Fruit fly (Drosophila melanogaster) whole organism, embryonic: ENCODE data around the gene Nepl3.

ENCODE experiments used
- Bgb ChIP-seq: fragments of 200-800 bp; sonication (Bioruptor generic); IDR thresholded peaks from 2 replicates; pipeline ENCODE4 v1.3.6; 2022; ENCODE audit warnings: missing biosample characterization, missing genetic modification characterization; ENCODE audit not compliant: partially characterized antibody
- CG10366 ChIP-seq: fragments of 200-800 bp; sonication (Bioruptor generic); IDR thresholded peaks from 2 replicates; pipeline ENCODE4 v1.3.6; 2022; ENCODE audit warnings: missing biosample characterization, missing genetic modification characterization
- CG11723 ChIP-seq: fragments of 200-800 bp; sonication (Bioruptor generic); optimal IDR thresholded peaks from 2 replicates; lab custom pipeline; 2017; ENCODE audit warnings: missing biosample characterization, mild to moderate bottlenecking, missing genetic modification characterization
- CG12744 ChIP-seq: fragments of 200-800 bp; sonication (Bioruptor generic); optimal IDR thresholded peaks from 2 replicates; lab custom pipeline; 2016; ENCODE audit warnings: missing biosample characterization, missing genetic modification characterization
- CG16813 ChIP-seq: fragments of 200-800 bp; sonication (Bioruptor generic); IDR thresholded peaks from 3 replicates; pipeline ENCODE4 v1.3.6; 2022; ENCODE audit warnings: missing biosample characterization, missing genetic modification characterization; ENCODE audit not compliant: partially characterized antibody
- CG17612 ChIP-seq: fragments of 200-800 bp; sonication (Bioruptor generic); IDR thresholded peaks from 2 replicates; pipeline ENCODE4 v1.3.6; 2022; ENCODE audit warnings: missing biosample characterization, missing genetic modification characterization
- CG18011 ChIP-seq: fragments of 200-800 bp; sonication (Bioruptor generic); optimal IDR thresholded peaks from 2 replicates; lab custom pipeline; 2017; ENCODE audit warnings: missing biosample characterization, missing genetic modification characterization, mild to moderate bottlenecking, moderate library complexity, missing genotype
- CG2199 ChIP-seq: fragments of 200-800 bp; sonication (Bioruptor generic); IDR thresholded peaks from 3 replicates; pipeline ENCODE4 v1.3.6; 2022; ENCODE audit warnings: missing biosample characterization, missing genetic modification characterization
- CG6791 ChIP-seq: fragments of 200-800 bp; sonication (Bioruptor generic); IDR thresholded peaks from 3 replicates; pipeline ENCODE4 v1.3.6; 2022; ENCODE audit warnings: missing biosample characterization, missing genetic modification characterization; ENCODE audit not compliant: partially characterized antibody
- CG7271 ChIP-seq: fragments of 200-800 bp; sonication (Bioruptor generic); optimal IDR thresholded peaks from 2 replicates; lab custom pipeline; 2018; ENCODE audit warnings: missing biosample characterization, mild to moderate bottlenecking, missing genetic modification characterization, moderate library complexity
- CG7963 ChIP-seq: fragments of 200-800 bp; sonication (Bioruptor generic); IDR thresholded peaks from 3 replicates; pipeline ENCODE4 v1.3.6; 2022; ENCODE audit warnings: missing biosample characterization, missing genetic modification characterization; ENCODE audit not compliant: partially characterized antibody
- D19B ChIP-seq: fragments of 200-800 bp; sonication (Bioruptor generic); optimal IDR thresholded peaks from 2 replicates; lab custom pipeline; 2017; ENCODE audit warnings: missing biosample characterization, mild to moderate bottlenecking, missing genetic modification characterization
- Drgx ChIP-seq: fragments of 200-800 bp; sonication (Bioruptor generic); IDR thresholded peaks from 2 replicates; pipeline ENCODE4 v1.3.6; 2022; ENCODE audit warnings: missing biosample characterization, missing genetic modification characterization
- Fer2 ChIP-seq: fragments of 200-800 bp; sonication (Bioruptor generic); optimal IDR thresholded peaks from 2 replicates; lab custom pipeline; 2018; ENCODE audit warnings: missing biosample characterization, mild to moderate bottlenecking, missing genetic modification characterization, moderate library complexity
- HLH4C ChIP-seq: fragments of 200-800 bp; sonication (Bioruptor generic); IDR thresholded peaks from 3 replicates; pipeline ENCODE4 v1.3.6; 2022; ENCODE audit warnings: missing biosample characterization, missing genetic modification characterization; ENCODE audit not compliant: partially characterized antibody
- Scr ChIP-seq: fragments of 200-800 bp; sonication (Bioruptor generic); IDR thresholded peaks from 2 replicates; pipeline ENCODE4 v1.3.6; 2022; ENCODE audit warnings: missing biosample characterization, missing genetic modification characterization; ENCODE audit not compliant: partially characterized antibody
- Side ChIP-seq: fragments of 200-800 bp; sonication (Bioruptor generic); optimal IDR thresholded peaks from 2 replicates; lab custom pipeline; 2016; ENCODE audit warnings: missing biosample characterization, missing genetic modification characterization
- Six4 ChIP-seq: fragments of 200-800 bp; sonication (Bioruptor generic); optimal IDR thresholded peaks from 2 replicates; lab custom pipeline; 2016; ENCODE audit warnings: missing biosample characterization, missing genetic modification characterization
- Spps ChIP-seq: fragments of 200-800 bp; sonication (Bioruptor generic); optimal IDR thresholded peaks from 2 replicates; lab custom pipeline; 2018; ENCODE audit warnings: missing biosample characterization, mild to moderate bottlenecking, missing genetic modification characterization
- Ssrp ChIP-seq: fragments of 200-800 bp; sonication (Bioruptor generic); optimal IDR thresholded peaks from 2 replicates; lab custom pipeline; 2018; ENCODE audit warnings: missing biosample characterization, mild to moderate bottlenecking, missing genetic modification characterization, moderate library complexity
- ato ChIP-seq: fragments of 200-800 bp; sonication (Bioruptor generic); IDR thresholded peaks from 2 replicates; pipeline ENCODE4 v1.3.6; 2022; ENCODE audit warnings: missing biosample characterization, missing genetic modification characterization; ENCODE audit not compliant: partially characterized antibody
- bbx ChIP-seq: fragments of 200-800 bp; sonication (Bioruptor generic); IDR thresholded peaks from 2 replicates; pipeline ENCODE4 v1.3.6; 2022; ENCODE audit warnings: missing biosample characterization, missing genetic modification characterization; ENCODE audit not compliant: partially characterized antibody
- cg ChIP-seq: fragments of 200-800 bp; sonication (Bioruptor generic); optimal IDR thresholded peaks from 3 replicates; lab custom pipeline; 2019; ENCODE audit warnings: missing biosample characterization, mild to moderate bottlenecking, missing genetic modification characterization, moderate library complexity
- chinmo ChIP-seq: fragments of 200-800 bp; sonication (Bioruptor generic); IDR thresholded peaks from 4 replicates; pipeline ENCODE4 v1.3.6; 2022; ENCODE audit warnings: missing biosample characterization, missing genetic modification characterization; ENCODE audit not compliant: partially characterized antibody
- crol ChIP-seq: fragments of 200-800 bp; sonication (Bioruptor generic); IDR thresholded peaks from 2 replicates; pipeline ENCODE4 v1.3.6; 2022; ENCODE audit warnings: missing biosample characterization, missing genetic modification characterization
- emc ChIP-seq: fragments of 200-800 bp; sonication (Bioruptor generic); optimal IDR thresholded peaks from 2 replicates; lab custom pipeline; 2016; ENCODE audit warnings: missing biosample characterization, missing genetic modification characterization
- en ChIP-seq: fragments of 200-800 bp; sonication (Bioruptor generic); optimal IDR thresholded peaks from 2 replicates; lab custom pipeline; 2016; ENCODE audit warnings: missing biosample characterization, missing genetic modification characterization
- ftz-f1 ChIP-seq: fragments of 200-800 bp; sonication (Bioruptor generic); optimal IDR thresholded peaks from 2 replicates; lab custom pipeline; 2016; ENCODE audit warnings: missing biosample characterization, missing genetic modification characterization
- fu2 ChIP-seq: fragments of 200-800 bp; sonication (Bioruptor generic); optimal IDR thresholded peaks from 2 replicates; lab custom pipeline; 2016; ENCODE audit warnings: missing biosample characterization, missing genetic modification characterization
- gsb-n ChIP-seq: fragments of 200-800 bp; sonication (Bioruptor generic); optimal IDR thresholded peaks from 3 replicates; lab custom pipeline; 2018; ENCODE audit warnings: missing biosample characterization, mild to moderate bottlenecking, missing genetic modification characterization
- hb ChIP-seq: fragments of 200-800 bp; sonication (Bioruptor generic); IDR thresholded peaks from 3 replicates; pipeline ENCODE4 v1.3.6; 2022; ENCODE audit warnings: missing biosample characterization, missing genetic modification characterization; ENCODE audit not compliant: partially characterized antibody
- hth ChIP-seq: fragments of >200 bp; optimal IDR thresholded peaks from 2 replicates; lab custom pipeline; 2017; ENCODE audit warnings: inconsistent platforms
- jigr1 ChIP-seq: fragments of 200-800 bp; sonication (Bioruptor generic); IDR thresholded peaks from 3 replicates; pipeline ENCODE4 v1.3.6; 2022; ENCODE audit warnings: missing biosample characterization, missing genetic modification characterization
- mam ChIP-seq: fragments of 200-800 bp; sonication (Bioruptor generic); optimal IDR thresholded peaks from 3 replicates; lab custom pipeline; 2016; ENCODE audit warnings: missing biosample characterization, missing genetic modification characterization
- nerfin-2 ChIP-seq: fragments of 200-800 bp; sonication (Bioruptor generic); IDR thresholded peaks from 2 replicates; pipeline ENCODE4 v1.3.6; 2022; ENCODE audit warnings: missing biosample characterization, missing genetic modification characterization; ENCODE audit not compliant: partially characterized antibody
- org-1 ChIP-seq: fragments of 200-800 bp; sonication (Bioruptor generic); optimal IDR thresholded peaks from 2 replicates; lab custom pipeline; 2017; ENCODE audit warnings: missing biosample characterization, missing genetic modification characterization
- prd ChIP-seq, 3 experiments: fragments of >200 bp in 2 of 3; fragments of 200-800 bp in 1 of 3; sonication (Bioruptor generic) in 1 of 3; optimal IDR thresholded peaks in 2 of 3; IDR thresholded peaks in 1 of 3; 2 replicates in 2 of 3; 3 replicates in 1 of 3; pipeline versions ENCODE4 v1.3.6 to Lab custom; 2017 to 2022; ENCODE audit warnings: missing biosample characterization in 1 of 3, missing genetic modification characterization in 1 of 3
- sens-2 ChIP-seq: fragments of 200-800 bp; sonication (Bioruptor generic); IDR thresholded peaks from 2 replicates; pipeline ENCODE4 v1.3.6; 2022; ENCODE audit warnings: missing biosample characterization, missing genetic modification characterization
- slbo ChIP-seq: fragments of 200-800 bp; sonication (Bioruptor generic); IDR thresholded peaks from 2 replicates; pipeline ENCODE4 v1.3.6; 2022; ENCODE audit warnings: missing biosample characterization, missing genetic modification characterization
- so ChIP-seq: fragments of 200-800 bp; sonication (Bioruptor generic); IDR thresholded peaks from 3 replicates; pipeline ENCODE4 v1.3.6; 2022; ENCODE audit warnings: missing biosample characterization, missing genetic modification characterization
- ssp ChIP-seq: fragments of 200-800 bp; sonication (Bioruptor generic); IDR thresholded peaks from 2 replicates; pipeline ENCODE4 v1.3.6; 2022; ENCODE audit warnings: missing biosample characterization, missing genetic modification characterization
- twi ChIP-seq: fragments of 200-800 bp; optimal IDR thresholded peaks from 2 replicates; lab custom pipeline; 2019; ENCODE audit warnings: missing biosample characterization, mild to moderate bottlenecking, missing genetic modification characterization, moderate library complexity
- vnd ChIP-seq: fragments of 200-800 bp; sonication (Bioruptor generic); IDR thresholded peaks from 3 replicates; pipeline ENCODE4 v1.3.6; 2022; ENCODE audit warnings: missing biosample characterization, missing genetic modification characterization; ENCODE audit not compliant: partially characterized antibody

Gene Nepl3

dm6 chr2L:5092145-5092544 is 34.1 kb upstream of the Nepl3 start (continued):
- peak; percentile 47; the same call in 1 of the 3 replicates for TF ChIP-seq CG2199 (GFP tag; lab: Robert Waterston, UW)
- peak; percentile 31 for TF ChIP-seq mam (GFP tag; lab: Kevin White, UChicago)
- no peak for TF ChIP-seq hth (lab: Kevin White, UChicago)
- TF ChIP-seq jigr1, result no peak
- no peak for TF ChIP-seq en (GFP tag; lab: Kevin White, UChicago)
- peak; percentile 17; the same call in 1 of the 2 replicates for TF ChIP-seq slbo
- no peak for TF ChIP-seq CG12744
- TF ChIP-seq ftz-f1, result no peak
- no peak for TF ChIP-seq Ssrp (tag; lab: Kevin White, UChicago)

dm6 chr2L:5090352-5090751 is 32.3 kb upstream of the Nepl3 start:
- TF ChIP-seq CG10366, result peak; percentile 7; the same call in 1 of the 2 replicates
- no peak for TF ChIP-seq Fer2 (tag; lab: Kevin White, UChicago)
- peak; percentile 44; the same call in 1 of the 2 replicates for TF ChIP-seq Drgx (GFP tag; lab: Robert Waterston, UW)
- TF ChIP-seq, all 482 proteins: peak for 2

dm6 chr2L:5089642-5090041 is 31.6 kb upstream of the Nepl3 start:
- TF ChIP-seq CG7271 (tag; lab: Kevin White, UChicago), result no peak
- TF ChIP-seq fu2 (GFP tag; lab: Kevin White, UChicago), result no peak
- TF ChIP-seq cg (GFP tag; lab: Kevin White, UChicago), result no peak
- TF ChIP-seq Six4 (GFP tag; lab: Kevin White, UChicago), result no peak
- TF ChIP-seq twi (tag; lab: Kevin White, UChicago), result no peak
- TF ChIP-seq prd (optimal IDR thresholded peaks at IDR 0.05; lab: Kevin White, UChicago), result no peak
- no peak for TF ChIP-seq prd (GFP tag; IDR thresholded peaks at IDR 0.05; lab: Robert Waterston, UW)
- TF ChIP-seq sens-2 (GFP tag; lab: Robert Waterston, UW), result no peak
- no peak for TF ChIP-seq vnd (GFP tag; lab: Robert Waterston, UW)
- no peak for TF ChIP-seq org-1 (GFP tag; lab: Kevin White, UChicago)
- no peak for TF ChIP-seq CG11723 (GFP tag; lab: Kevin White, UChicago)
- TF ChIP-seq gsb-n (tag; lab: Kevin White, UChicago), result no peak
- TF ChIP-seq Side, result no peak

dm6 chr2L:5088649-5089270 is 30.7 kb upstream of the Nepl3 start:
- TF ChIP-seq bbx (GFP tag; lab: Robert Waterston, UW), result peak; percentile 42; the same call in 1 of the 2 replicates
- TF ChIP-seq ssp (GFP tag; lab: Robert Waterston, UW), result no peak
- TF ChIP-seq ato (GFP tag; lab: Robert Waterston, UW), result peak; percentile 53
- peak; percentile 54 for TF ChIP-seq vnd (GFP tag; lab: Robert Waterston, UW)
- TF ChIP-seq Scr (GFP tag; lab: Robert Waterston, UW), result peak; percentile 57
- peak; percentile 73; the same call in 1 of the 3 replicates for TF ChIP-seq CG7963 (GFP tag; lab: Robert Waterston, UW)
- peak; percentile 74 for TF ChIP-seq nerfin-2 (GFP tag; lab: Robert Waterston, UW)
- peak; percentile 87 for TF ChIP-seq HLH4C
- no peak for TF ChIP-seq slbo
- TF ChIP-seq Spps, result no peak
- peak; percentile 26 for TF ChIP-seq D19B (GFP tag; lab: Kevin White, UChicago)
- TF ChIP-seq crol (GFP tag; lab: Robert Waterston, UW), result no peak
- no peak for TF ChIP-seq prd (optimal IDR thresholded peaks at IDR 0.05; lab: Kevin White, UChicago)
- TF ChIP-seq prd (GFP tag; IDR thresholded peaks at IDR 0.05; lab: Robert Waterston, UW), result no peak
- no peak for TF ChIP-seq CG18011 (GFP tag; lab: Kevin White, UChicago)
- peak; percentile 53 for TF ChIP-seq Bgb (GFP tag; lab: Robert Waterston, UW)
- peak; percentile 69 for TF ChIP-seq CG16813
- TF ChIP-seq CG6791, result peak; percentile 76
- TF ChIP-seq chinmo (GFP tag; lab: Robert Waterston, UW), result 0 out of 4 replicates have a peak, but pooled peaks have one; percentile 37
- peak; percentile 62; the same call in 1 of the 3 replicates for TF ChIP-seq hb (GFP tag; lab: Robert Waterston, UW)
- TF ChIP-seq emc (GFP tag; lab: Kevin White, UChicago), result no peak
- TF ChIP-seq so (GFP tag; lab: Robert Waterston, UW), result no peak
- no peak for TF ChIP-seq CG17612
